Fruit fly (Drosophila melanogaster) whole organism, embryonic: ENCODE results near the gene CG8281.

ENCODE experiments used
- Bgb ChIP-seq: fragments of 200-800 bp; sonication (Bioruptor generic); IDR thresholded peaks from 2 replicates; pipeline ENCODE4 v1.3.6; 2022; ENCODE audit warnings: missing biosample characterization, missing genetic modification characterization; ENCODE audit not compliant: partially characterized antibody
- Blimp-1 ChIP-seq: fragments of 200-800 bp; sonication (Bioruptor generic); optimal IDR thresholded peaks from 3 replicates; lab custom pipeline; 2018; ENCODE audit warnings: missing biosample characterization, missing genetic modification characterization, mild to moderate bottlenecking, moderate library complexity, missing genetic modification reagents
- CG12071 ChIP-seq: fragments of 200-800 bp; sonication (Bioruptor generic); optimal IDR thresholded peaks from 3 replicates; lab custom pipeline; 2018; ENCODE audit warnings: missing biosample characterization, mild to moderate bottlenecking, missing genetic modification characterization
- CG13296 ChIP-seq: fragments of 200-800 bp; sonication (Bioruptor generic); optimal IDR thresholded peaks from 3 replicates; lab custom pipeline; 2018; ENCODE audit warnings: missing biosample characterization, mild to moderate bottlenecking, missing genetic modification characterization
- CG15269 ChIP-seq: fragments of 200-800 bp; sonication (Bioruptor generic); optimal IDR thresholded peaks from 2 replicates; lab custom pipeline; 2018; ENCODE audit warnings: missing biosample characterization, mild to moderate bottlenecking, missing genetic modification characterization, moderate library complexity
- CG15514 ChIP-seq: fragments of 200-800 bp; sonication (Bioruptor generic); optimal IDR thresholded peaks from 3 replicates; lab custom pipeline; 2017; ENCODE audit warnings: missing biosample characterization, missing genetic modification characterization, mild to moderate bottlenecking, moderate library complexity, missing genetic modification reagents
- CG17385 ChIP-seq: fragments of 200-800 bp; sonication (Bioruptor generic); optimal IDR thresholded peaks from 3 replicates; lab custom pipeline; 2018; ENCODE audit warnings: missing biosample characterization, mild to moderate bottlenecking, missing genetic modification characterization
- CG17568 ChIP-seq: fragments of 200-800 bp; sonication (Bioruptor generic); optimal IDR thresholded peaks from 2 replicates; lab custom pipeline; 2018; ENCODE audit warnings: missing biosample characterization, mild to moderate bottlenecking, missing genetic modification characterization, moderate library complexity
- CG2116 ChIP-seq: fragments of 200-800 bp; sonication (Bioruptor generic); optimal IDR thresholded peaks from 3 replicates; lab custom pipeline; 2018; ENCODE audit warnings: missing biosample characterization, mild to moderate bottlenecking, missing genetic modification characterization
- CG2199 ChIP-seq: fragments of 200-800 bp; sonication (Bioruptor generic); IDR thresholded peaks from 3 replicates; pipeline ENCODE4 v1.3.6; 2022; ENCODE audit warnings: missing biosample characterization, missing genetic modification characterization
- CG3163 ChIP-seq: fragments of 200-800 bp; sonication (Bioruptor generic); optimal IDR thresholded peaks from 3 replicates; lab custom pipeline; 2016; ENCODE audit warnings: missing biosample characterization, missing genetic modification characterization
- CG34376 ChIP-seq: fragments of 200-800 bp; sonication (Bioruptor generic); optimal IDR thresholded peaks from 2 replicates; lab custom pipeline; 2018; ENCODE audit warnings: missing biosample characterization, mild to moderate bottlenecking, missing genetic modification characterization
- CG3726 ChIP-seq: fragments of 200-800 bp; sonication (Bioruptor generic); IDR thresholded peaks from 3 replicates; pipeline ENCODE4, ENCODE4 v1.3.6; 2022; ENCODE audit warnings: missing biosample characterization, missing genetic modification characterization
- CG6654 ChIP-seq: fragments of 200-800 bp; sonication (Bioruptor generic); optimal IDR thresholded peaks from 2 replicates; lab custom pipeline; 2017; ENCODE audit warnings: missing biosample characterization, mild to moderate bottlenecking, missing genetic modification characterization
- CG6791 ChIP-seq: fragments of 200-800 bp; sonication (Bioruptor generic); IDR thresholded peaks from 3 replicates; pipeline ENCODE4 v1.3.6; 2022; ENCODE audit warnings: missing biosample characterization, missing genetic modification characterization; ENCODE audit not compliant: partially characterized antibody
- CG8089 ChIP-seq: fragments of 200-800 bp; sonication (Bioruptor generic); optimal IDR thresholded peaks from 3 replicates; lab custom pipeline; 2016; ENCODE audit warnings: missing biosample characterization, missing genetic modification characterization
- CG8388 ChIP-seq: fragments of 200-800 bp; sonication (Bioruptor generic); optimal IDR thresholded peaks from 2 replicates; lab custom pipeline; 2019; ENCODE audit warnings: missing biosample characterization, mild to moderate bottlenecking, missing genetic modification characterization, moderate library complexity
- CTCF ChIP-seq: fragments of 200-800 bp; sonication (Bioruptor generic); optimal IDR thresholded peaks from 2 replicates; lab custom pipeline; 2017; ENCODE audit warnings: missing biosample characterization, mild to moderate bottlenecking, missing genetic modification characterization, moderate library complexity
- Chrac-16 ChIP-seq: fragments of 200-800 bp; sonication (Bioruptor generic); optimal IDR thresholded peaks from 3 replicates; lab custom pipeline; 2016; ENCODE audit warnings: missing biosample characterization, missing genetic modification characterization
- E2f2 ChIP-seq: fragments of 200-800 bp; sonication (Bioruptor generic); IDR thresholded peaks from 2 replicates; pipeline ENCODE4 v1.3.6; 2022; ENCODE audit warnings: missing biosample characterization, missing genetic modification characterization
- Fer3 ChIP-seq: fragments of 200-800 bp; sonication (Bioruptor generic); optimal IDR thresholded peaks from 2 replicates; lab custom pipeline; 2018; ENCODE audit warnings: missing biosample characterization, mild to moderate bottlenecking, missing genetic modification characterization, moderate library complexity
- HmgZ ChIP-seq: fragments of 200-800 bp; sonication (Bioruptor generic); optimal IDR thresholded peaks from 2 replicates; lab custom pipeline; 2018; ENCODE audit warnings: missing biosample characterization, mild to moderate bottlenecking, missing genetic modification characterization
- MTF-1 ChIP-seq: fragments of 200-800 bp; sonication (Bioruptor generic); optimal IDR thresholded peaks from 2 replicates; lab custom pipeline; 2018; ENCODE audit warnings: missing biosample characterization, mild to moderate bottlenecking, missing genetic modification characterization, borderline replicate concordance
- NC2β ChIP-seq: fragments of 200-800 bp; sonication (Bioruptor generic); optimal IDR thresholded peaks from 2 replicates; lab custom pipeline; 2016; ENCODE audit warnings: missing biosample characterization, missing genetic modification characterization
- Taf1 ChIP-seq: fragments of 200-800 bp; sonication (Bioruptor generic); IDR thresholded peaks from 2 replicates; pipeline ENCODE4 v1.3.6; 2022; ENCODE audit warnings: missing biosample characterization, missing genetic modification characterization
- Tbp ChIP-seq: fragments of >200 bp; optimal IDR thresholded peaks from 2 replicates; lab custom pipeline; 2018; ENCODE audit warnings: missing biosample characterization, missing genetic modification characterization
- cad ChIP-seq: fragments of >200 bp; optimal IDR thresholded peaks from 2 replicates; lab custom pipeline; 2017; ENCODE audit warnings: missing biosample characterization, missing genetic modification characterization
- ewg ChIP-seq: fragments of 200-800 bp; sonication (Bioruptor generic); optimal IDR thresholded peaks from 3 replicates; lab custom pipeline; 2017; ENCODE audit warnings: mild to moderate bottlenecking, missing biosample characterization, missing genetic modification reagents, missing genetic modification characterization
- exex ChIP-seq: fragments of 200-800 bp; sonication (Bioruptor generic); optimal IDR thresholded peaks from 4 replicates; lab custom pipeline; 2018; ENCODE audit warnings: missing biosample characterization, mild to moderate bottlenecking, missing genetic modification characterization, moderate library complexity
- fd96Cb ChIP-seq: fragments of 200-800 bp; sonication (Bioruptor generic); optimal IDR thresholded peaks from 2 replicates; lab custom pipeline; 2018; ENCODE audit warnings: missing biosample characterization, mild to moderate bottlenecking, missing genetic modification characterization, moderate library complexity
- gce ChIP-seq: fragments of 200-800 bp; sonication (Bioruptor generic); IDR thresholded peaks from 3 replicates; pipeline ENCODE4 v1.3.6; 2022; ENCODE audit warnings: missing biosample characterization, missing genetic modification characterization
- grau ChIP-seq: fragments of 200-800 bp; optimal IDR thresholded peaks from 3 replicates; lab custom pipeline; 2019; ENCODE audit warnings: missing biosample characterization, mild to moderate bottlenecking, missing genetic modification characterization, moderate library complexity
- gro ChIP-seq: fragments of 200-800 bp; sonication (Bioruptor generic); optimal IDR thresholded peaks from 2 replicates; lab custom pipeline; 2016; ENCODE audit warnings: missing biosample characterization, missing genetic modification characterization
- hb ChIP-seq: fragments of 200-800 bp; sonication (Bioruptor generic); IDR thresholded peaks from 3 replicates; pipeline ENCODE4 v1.3.6; 2022; ENCODE audit warnings: missing biosample characterization, missing genetic modification characterization; ENCODE audit not compliant: partially characterized antibody
- her ChIP-seq: fragments of 200-800 bp; sonication (Bioruptor generic); optimal IDR thresholded peaks from 2 replicates; lab custom pipeline; 2016; ENCODE audit warnings: missing biosample characterization, missing genetic modification characterization
- hkb ChIP-seq, 2 experiments: fragments of 200-800 bp in 1 of 2; fragments of >200 bp in 1 of 2; sonication (Bioruptor generic) in 1 of 2; IDR thresholded peaks in 1 of 2; optimal IDR thresholded peaks in 1 of 2; 2 replicates each; pipeline versions ENCODE4 v1.3.6 to Lab custom; 2017 to 2022; ENCODE audit warnings: missing biosample characterization in 1 of 2, missing genetic modification characterization in 1 of 2
- lab ChIP-seq: fragments of 200-800 bp; sonication (Bioruptor generic); optimal IDR thresholded peaks from 3 replicates; lab custom pipeline; 2017; ENCODE audit warnings: missing biosample characterization, missing genetic modification characterization, mild to moderate bottlenecking, moderate library complexity, missing genetic modification reagents
- luna ChIP-seq: fragments of 200-800 bp; sonication (Bioruptor generic); optimal IDR thresholded peaks from 2 replicates; lab custom pipeline; 2016; ENCODE audit warnings: missing biosample characterization, missing genetic modification characterization
- mld ChIP-seq: fragments of 200-800 bp; sonication (Bioruptor generic); IDR thresholded peaks from 3 replicates; pipeline ENCODE4 v1.3.6; 2022; ENCODE audit warnings: missing biosample characterization, missing genetic modification characterization; ENCODE audit not compliant: partially characterized antibody
- onecut ChIP-seq: fragments of 200-800 bp; sonication (Bioruptor generic); IDR thresholded peaks from 2 replicates; pipeline ENCODE4 v1.3.6; 2022; ENCODE audit warnings: missing biosample characterization, missing genetic modification characterization
- row ChIP-seq: fragments of 200-800 bp; sonication (Bioruptor generic); IDR thresholded peaks from 3 replicates; pipeline ENCODE4 v1.3.6; 2022; ENCODE audit warnings: missing biosample characterization, missing genetic modification characterization
- sens ChIP-seq: fragments of 200-800 bp; sonication (Bioruptor generic); peaks from one replicate; lab custom pipeline; 2016; ENCODE audit warnings: missing biosample characterization, missing genetic modification characterization
- slbo ChIP-seq: fragments of 200-800 bp; sonication (Bioruptor generic); IDR thresholded peaks from 2 replicates; pipeline ENCODE4 v1.3.6; 2022; ENCODE audit warnings: missing biosample characterization, missing genetic modification characterization
- ssp ChIP-seq: fragments of 200-800 bp; sonication (Bioruptor generic); IDR thresholded peaks from 2 replicates; pipeline ENCODE4 v1.3.6; 2022; ENCODE audit warnings: missing biosample characterization, missing genetic modification characterization
- sug ChIP-seq: fragments of 200-800 bp; optimal IDR thresholded peaks from 2 replicates; lab custom pipeline; 2019; ENCODE audit warnings: missing biosample characterization, mild to moderate bottlenecking, missing genetic modification characterization, moderate library complexity
- toy ChIP-seq: fragments of 200-800 bp; sonication (Bioruptor generic); IDR thresholded peaks from 2 replicates; pipeline ENCODE4 v1.3.6; 2022; ENCODE audit warnings: missing biosample characterization, missing genetic modification characterization
- unpg ChIP-seq: fragments of 200-800 bp; sonication (Bioruptor generic); optimal IDR thresholded peaks from 3 replicates; lab custom pipeline; 2018; ENCODE audit warnings: missing biosample characterization, mild to moderate bottlenecking, missing genetic modification characterization, moderate library complexity
- vfl ChIP-seq: fragments of 200-800 bp; sonication (Bioruptor generic); optimal IDR thresholded peaks from 2 replicates; lab custom pipeline; 2016; ENCODE audit warnings: missing biosample characterization, missing genetic modification characterization
- zf30C ChIP-seq: fragments of 200-800 bp; sonication (Bioruptor generic); optimal IDR thresholded peaks from 3 replicates; lab custom pipeline; 2018; ENCODE audit warnings: missing biosample characterization, mild to moderate bottlenecking, missing genetic modification characterization

CG8281 gene

DNA sequence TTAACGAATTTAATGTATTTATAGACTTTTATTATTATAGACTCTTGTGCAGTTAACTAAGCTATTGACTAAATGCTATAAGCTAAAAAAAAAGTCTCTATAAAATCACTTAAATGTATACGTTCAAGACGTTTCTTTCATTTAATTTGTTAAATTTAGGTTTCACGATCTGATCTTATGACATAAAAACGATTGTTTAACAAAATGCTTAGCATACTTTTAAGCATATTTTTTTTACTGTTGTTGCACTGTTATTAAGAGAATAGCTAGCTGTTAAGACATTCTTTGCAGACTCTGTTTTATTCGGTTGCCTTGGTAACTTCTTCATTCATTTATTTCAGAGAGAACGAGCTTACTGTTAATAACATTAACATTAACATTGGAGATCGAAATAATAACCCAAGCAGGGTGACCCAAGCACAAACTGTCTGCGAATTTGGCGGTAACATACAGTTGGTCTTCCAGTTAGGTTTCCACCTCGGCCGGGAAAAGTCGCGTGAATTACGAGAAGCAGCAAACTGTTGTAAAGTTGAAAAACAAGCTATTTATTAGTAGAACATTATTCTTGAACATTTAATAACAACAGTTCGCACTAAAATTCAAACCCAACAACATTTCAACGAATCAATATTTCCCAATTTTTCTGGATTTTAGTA lies 43.6 kb upstream of the CG8281 start, which contains the start of gene CG32365 (continued):
- no peak for TF ChIP-seq Chrac-16 (GFP tag; lab: Kevin White, UChicago)
- peak; percentile 34 for TF ChIP-seq cad (GFP tag; lab: Kevin White, UChicago)
- TF ChIP-seq Fer3 = peak; percentile 31
- TF ChIP-seq Bgb (GFP tag; lab: Robert Waterston, UW) = peak; percentile 75
- TF ChIP-seq sens (GFP tag; lab: Kevin White, UChicago) = peak; percentile 34
- no peak for TF ChIP-seq gce (GFP tag; lab: Robert Waterston, UW)
- TF ChIP-seq mld (GFP tag; lab: Robert Waterston, UW) = 0 out of 3 replicates have a peak, but pooled peaks have one; percentile 6
- TF ChIP-seq gro (GFP tag; lab: Kevin White, UChicago) = peak; percentile 27
- TF ChIP-seq E2f2 (GFP tag; lab: Robert Waterston, UW) = peak; percentile 73
- TF ChIP-seq luna (GFP tag; lab: Kevin White, UChicago) = peak; percentile 22
- no peak for TF ChIP-seq CG3726 (GFP tag; lab: Robert Waterston, UW)
- TF ChIP-seq CG3163 (GFP tag; lab: Kevin White, UChicago) = peak; percentile 1
- no peak for TF ChIP-seq hb (GFP tag; lab: Robert Waterston, UW)
- TF ChIP-seq CG13296 (GFP tag; lab: Kevin White, UChicago) = peak; percentile 52
- TF ChIP-seq lab (GFP tag; lab: Kevin White, UChicago) = peak; percentile 47
- TF ChIP-seq CG15514 (GFP tag; lab: Kevin White, UChicago) = peak; percentile 39
- TF ChIP-seq CTCF (GFP tag; lab: Kevin White, UChicago) = peak; percentile 74
- no peak for TF ChIP-seq NC2β (GFP tag; lab: Kevin White, UChicago)
- no peak for TF ChIP-seq Blimp-1 (GFP tag; lab: Kevin White, UChicago)
- no peak for TF ChIP-seq hkb (optimal IDR thresholded peaks at IDR 0.05; lab: Kevin White, UChicago)
- peak; percentile 36; the same call in 1 of the 2 replicates for TF ChIP-seq hkb (GFP tag; IDR thresholded peaks at IDR 0.05; lab: Robert Waterston, UW)
- TF ChIP-seq CG6654 (GFP tag; lab: Kevin White, UChicago) = no peak
- no peak for TF ChIP-seq vfl (GFP tag; lab: Kevin White, UChicago)
- TF ChIP-seq fd96Cb = no peak
- 0 out of 3 replicates have a peak, but pooled peaks have one; percentile 34 for TF ChIP-seq CG6791 (GFP tag; lab: Robert Waterston, UW)
- peak; percentile 50 for TF ChIP-seq CG12071 (GFP tag; lab: Kevin White, UChicago)
- peak; percentile 38; the same call in 1 of the 2 replicates for TF ChIP-seq slbo (GFP tag; lab: Robert Waterston, UW)
- peak; percentile 35 for TF ChIP-seq unpg (GFP tag; lab: Kevin White, UChicago)
- TF ChIP-seq ssp (GFP tag; lab: Robert Waterston, UW) = no peak
- peak; percentile 5 for TF ChIP-seq zf30C
- peak; percentile 21 for TF ChIP-seq MTF-1
- TF ChIP-seq her (GFP tag; lab: Kevin White, UChicago) = peak; percentile 55
- TF ChIP-seq HmgZ (tag; lab: Kevin White, UChicago) = peak; percentile 23
- TF ChIP-seq grau = peak; percentile 52
- no peak for TF ChIP-seq Taf1
- peak; percentile 13; the same call in 1 of the 2 replicates for TF ChIP-seq onecut (GFP tag; lab: Robert Waterston, UW)
- TF ChIP-seq CG2116 (GFP tag; lab: Kevin White, UChicago) = no peak
- TF ChIP-seq toy (GFP tag; lab: Robert Waterston, UW) = no peak
- TF ChIP-seq CG34376 = peak; percentile 55
- TF ChIP-seq Tbp = no peak
- peak; percentile 30; the same call in 1 of the 3 replicates for TF ChIP-seq row (GFP tag; lab: Robert Waterston, UW)
- peak; percentile 90 for TF ChIP-seq CG8388
- no peak for TF ChIP-seq exex (tag; lab: Kevin White, UChicago)
- no peak for TF ChIP-seq ewg (GFP tag; lab: Kevin White, UChicago)
- TF ChIP-seq CG2199 (GFP tag; lab: Robert Waterston, UW) = 0 out of 3 replicates have a peak, but pooled peaks have one; percentile 50
- TF ChIP-seq CG8089 = peak; percentile 12
- TF ChIP-seq CG17568 (GFP tag; lab: Kevin White, UChicago) = peak; percentile 90
- TF ChIP-seq CG15269 (tag; lab: Kevin White, UChicago) = peak; percentile 1
- peak; percentile 7 for TF ChIP-seq CG17385 (GFP tag; lab: Kevin White, UChicago)
- peak; percentile 8 for TF ChIP-seq sug (tag; lab: Kevin White, UChicago)
